Worm (Caenorhabditis elegans) whole organism, mixed stage, embryonic: Measurements from ENCODE around the gene E02C12.8.

Experiments used
- bed-3 ChIP-seq: fragments of 200-800 bp; sonication (Bioruptor generic); optimal IDR thresholded peaks from 3 replicates; lab custom pipeline; 2018; ENCODE audit warnings: mild to moderate bottlenecking, missing genetic modification characterization, moderate library complexity, missing compliant biosample characterization
- ceh-83 ChIP-seq: fragments of 200-800 bp; sonication (Bioruptor generic); optimal IDR thresholded peaks from 2 replicates; lab custom pipeline; 2018; ENCODE audit warnings: mild to moderate bottlenecking, missing genetic modification characterization, missing compliant biosample characterization
- elt-1 ChIP-seq: sonication (generic microtip); optimal IDR thresholded peaks from 2 replicates; lab custom pipeline; 2017; ENCODE audit warnings: missing genetic modification characterization, mild to moderate bottlenecking, missing compliant biosample characterization, antibody characterized with exemption, moderate library complexity, borderline replicate concordance; ENCODE audit not compliant: insufficient read depth
- ham-2 ChIP-seq: fragments of 200-800 bp; sonication (Bioruptor generic); optimal IDR thresholded peaks from 2 replicates; lab custom pipeline; 2018; ENCODE audit warnings: mild to moderate bottlenecking, missing genetic modification characterization, missing compliant biosample characterization
- lin-13 ChIP-seq: fragments of 150-350 bp; optimal IDR thresholded peaks from 2 replicates; lab custom pipeline; 2014; ENCODE audit warnings: missing biosample characterization, missing genetic modification characterization
- mab-5 ChIP-seq: fragments of 150-350 bp; optimal IDR thresholded peaks from 2 replicates; lab custom pipeline; 2014; ENCODE audit warnings: missing biosample characterization, missing genetic modification characterization
- mep-1 ChIP-seq: fragments of 150-350 bp; optimal IDR thresholded peaks from 2 replicates; lab custom pipeline; 2017; ENCODE audit warnings: missing biosample characterization, missing genetic modification reagents, missing genetic modification characterization, inconsistent platforms
- nhr-12 ChIP-seq: fragments of 150-350 bp; optimal IDR thresholded peaks from 2 replicates; lab custom pipeline; 2014; ENCODE audit warnings: missing biosample characterization, missing genetic modification characterization
- nhr-28 ChIP-seq: fragments of 150-350 bp; optimal IDR thresholded peaks from 2 replicates; lab custom pipeline; 2014; ENCODE audit warnings: missing biosample characterization, missing genetic modification characterization
- sem-2 ChIP-seq: fragments of 200-800 bp; sonication (Bioruptor generic); optimal IDR thresholded peaks from 2 replicates; lab custom pipeline; 2018; ENCODE audit warnings: mild to moderate bottlenecking, missing genetic modification characterization, missing compliant biosample characterization
- unc-62 ChIP-seq: fragments of 150-350 bp; optimal IDR thresholded peaks from 2 replicates; lab custom pipeline; 2014; ENCODE audit warnings: missing biosample characterization, missing genetic modification reagents, missing genetic modification characterization
- ztf-11 ChIP-seq: fragments of 150-350 bp; optimal IDR thresholded peaks from 2 replicates; lab custom pipeline; 2014; ENCODE audit warnings: missing biosample characterization, missing genetic modification characterization

ce11 chrV:9343629-9344624 lies 29.5 kb downstream of the E02C12.8 start, which contains the start of gene tos-1:
- TF ChIP-seq unc-62: peak; percentile 94
- peak; percentile 69 for TF ChIP-seq sem-2 (GFP tag; lab: Kevin White, UChicago)
- TF ChIP-seq mab-5 (tag; lab: Kevin White, UChicago): peak; percentile 63
- TF ChIP-seq elt-1 (tag; lab: Kevin White, UChicago): peak; percentile 52
- peak; percentile 82 for TF ChIP-seq ceh-83 (GFP tag; lab: Kevin White, UChicago)
- peak; percentile 98 for TF ChIP-seq lin-13
- TF ChIP-seq ztf-11 (tag; lab: Kevin White, UChicago): peak; percentile 96
- TF ChIP-seq nhr-12: peak; percentile 93
- peak; percentile 96 for TF ChIP-seq ham-2 (GFP tag; lab: Kevin White, UChicago)
- peak; percentile 77 for TF ChIP-seq bed-3 (GFP tag; lab: Kevin White, UChicago)
- TF ChIP-seq nhr-28 (tag; lab: Kevin White, UChicago): peak; percentile 81
- peak; percentile 99 for TF ChIP-seq mep-1 (tag; lab: Kevin White, UChicago)
